Worm (Caenorhabditis elegans) whole organism, young adult: ENCODE measurements around the gene Y46G5A.47.

Experiments used
- B0035.1 ChIP-seq: sonication (generic microtip); optimal IDR thresholded peaks from 2 replicates; lab custom pipeline; 2016; ENCODE audit warnings: missing genetic modification characterization, mild to moderate bottlenecking, missing compliant biosample characterization, missing genotype, missing genetic modification reagents
- B0336.3 ChIP-seq: fragments of 200-800 bp; sonication (Bioruptor generic); IDR thresholded peaks from 2 replicates; pipeline ENCODE4 v1.3.6; 2022; ENCODE audit warnings: missing genetic modification characterization, missing compliant biosample characterization
- F22D6.2 ChIP-seq: sonication (generic microtip); optimal IDR thresholded peaks from 2 replicates; lab custom pipeline; 2016; ENCODE audit warnings: mild to moderate bottlenecking, missing genetic modification characterization, missing compliant biosample characterization
- F23B12.7 ChIP-seq: sonication (generic microtip); optimal IDR thresholded peaks from 2 replicates; lab custom pipeline; 2017; ENCODE audit warnings: missing genetic modification characterization, mild to moderate bottlenecking, missing compliant biosample characterization, antibody characterized with exemption, moderate library complexity; ENCODE audit not compliant: insufficient read depth
- F52B5.7 ChIP-seq: sonication (generic microtip); optimal IDR thresholded peaks from 2 replicates; lab custom pipeline; 2016; ENCODE audit warnings: mild to moderate bottlenecking, missing genetic modification characterization, missing compliant biosample characterization
- F57A8.1 ChIP-seq: fragments of 200-800 bp; sonication (Bioruptor generic); optimal IDR thresholded peaks from 2 replicates; lab custom pipeline; 2018; ENCODE audit warnings: mild to moderate bottlenecking, missing genetic modification characterization, moderate library complexity, missing compliant biosample characterization
- Y53F4B.3 ChIP-seq: fragments of 200-800 bp; sonication (Bioruptor generic); IDR thresholded peaks from 2 replicates; pipeline ENCODE4 v1.3.6; 2022; ENCODE audit warnings: missing genetic modification reagents, missing genetic modification characterization, missing compliant biosample characterization
- Y56A3A.18 ChIP-seq: fragments of 200-800 bp; sonication (Bioruptor generic); IDR thresholded peaks from 2 replicates; pipeline ENCODE4 v1.3.6; 2022; ENCODE audit warnings: missing genetic modification reagents, missing genetic modification characterization, missing compliant biosample characterization
- ZK185.1 ChIP-seq: sonication (generic microtip); optimal IDR thresholded peaks from 2 replicates; lab custom pipeline; 2016; ENCODE audit warnings: mild to moderate bottlenecking, missing genetic modification characterization, missing compliant biosample characterization; ENCODE audit not compliant: poor library complexity, severe bottlenecking
- ama-1 ChIP-seq, 3 experiments: fragments of 150-350 bp in 1 of 3; sonication (generic microtip) in 2 of 3; optimal IDR thresholded peaks; 2 replicates each; lab custom pipeline; 2014 to 2018; ENCODE audit warnings: missing biosample characterization in 2 of 3, missing genetic modification characterization in 2 of 3, missing genetic modification reagents in 2 of 3
- aptf-2 ChIP-seq: fragments of 200-800 bp; sonication (Bioruptor generic); conservative IDR thresholded peaks from 2 replicates; pipeline ENCODE4 v1.3.6; 2022; ENCODE audit warnings: missing genetic modification reagents, missing genetic modification characterization, missing compliant biosample characterization
- atf-7 ChIP-seq: sonication (generic microtip); optimal IDR thresholded peaks from 2 replicates; lab custom pipeline; 2017; ENCODE audit warnings: mild to moderate bottlenecking, missing genetic modification characterization, missing compliant biosample characterization
- athp-1 ChIP-seq: sonication (generic microtip); optimal IDR thresholded peaks from 2 replicates; lab custom pipeline; 2017; ENCODE audit warnings: mild to moderate bottlenecking, missing genetic modification characterization, missing compliant biosample characterization
- attf-5 ChIP-seq: fragments of 200-800 bp; sonication (Bioruptor generic); optimal IDR thresholded peaks from 2 replicates; lab custom pipeline; 2018; ENCODE audit warnings: mild to moderate bottlenecking, missing genetic modification characterization, missing compliant biosample characterization
- cebp-1 ChIP-seq, 2 experiments: fragments of 200-800 bp in 1 of 2; sonication (Bioruptor generic) in 1 of 2; sonication (generic microtip) in 1 of 2; IDR thresholded peaks in 1 of 2; optimal IDR thresholded peaks in 1 of 2; 2 replicates each; pipeline versions ENCODE4 v1.3.6 to Lab custom; 2017 to 2022; ENCODE audit warnings: missing compliant biosample characterization in 2 of 2, missing genetic modification characterization in 2 of 2, mild to moderate bottlenecking in 1 of 2, missing genetic modification reagents in 1 of 2, moderate library complexity in 1 of 2
- cebp-2 ChIP-seq: fragments of 200-800 bp; sonication (Bioruptor generic); IDR thresholded peaks from 2 replicates; pipeline ENCODE4 v1.3.6; 2022; ENCODE audit warnings: missing genetic modification characterization, missing compliant biosample characterization
- ceh-79 ChIP-seq: sonication (generic microtip); optimal IDR thresholded peaks from 2 replicates; lab custom pipeline; 2017; ENCODE audit warnings: mild to moderate bottlenecking, missing genetic modification characterization, missing compliant biosample characterization
- ceh-91 ChIP-seq: fragments of 200-800 bp; sonication (Bioruptor generic); IDR thresholded peaks from 2 replicates; pipeline ENCODE4 v1.3.6; 2022; ENCODE audit warnings: missing genetic modification reagents, missing genetic modification characterization, missing compliant biosample characterization
- chd-7 ChIP-seq: sonication (generic microtip); optimal IDR thresholded peaks from 2 replicates; lab custom pipeline; 2016; ENCODE audit warnings: mild to moderate bottlenecking, missing genetic modification characterization, moderate library complexity, missing compliant biosample characterization
- dox-1 ChIP-seq: fragments of 200-800 bp; sonication (Bioruptor generic); IDR thresholded peaks from 2 replicates; pipeline ENCODE4 v1.3.6; 2022; ENCODE audit warnings: missing genetic modification reagents, missing genetic modification characterization, missing compliant biosample characterization
- egl-44 ChIP-seq: fragments of 200-800 bp; sonication (Bioruptor generic); IDR thresholded peaks from 2 replicates; pipeline ENCODE4 v1.3.6; 2022; ENCODE audit warnings: missing genetic modification reagents, missing genetic modification characterization, missing compliant biosample characterization
- hmg-1.2 ChIP-seq: fragments of 200-800 bp; sonication (Bioruptor generic); IDR thresholded peaks from 2 replicates; pipeline ENCODE4 v1.3.6; 2022; ENCODE audit warnings: missing genetic modification reagents, missing genetic modification characterization, missing compliant biosample characterization
- hrde-1 ChIP-seq: sonication (generic microtip); optimal IDR thresholded peaks from 2 replicates; lab custom pipeline; 2016; ENCODE audit warnings: missing genetic modification characterization, mild to moderate bottlenecking, missing compliant biosample characterization, moderate library complexity, missing genotype, missing genetic modification reagents, borderline replicate concordance
- lag-1 ChIP-seq: fragments of 200-800 bp; sonication (Bioruptor generic); IDR thresholded peaks from 2 replicates; pipeline ENCODE4 v1.3.6; 2022; ENCODE audit warnings: missing genetic modification reagents, missing genetic modification characterization, missing compliant biosample characterization
- let-526 ChIP-seq: fragments of 200-800 bp; sonication (Bioruptor generic); IDR thresholded peaks from 2 replicates; pipeline ENCODE4 v1.3.6; 2022; ENCODE audit warnings: missing genetic modification reagents, missing genetic modification characterization, missing compliant biosample characterization
- lin-40 ChIP-seq: sonication (generic microtip); optimal IDR thresholded peaks from 2 replicates; lab custom pipeline; 2016; ENCODE audit warnings: missing genetic modification characterization, mild to moderate bottlenecking, missing compliant biosample characterization, missing genotype, missing genetic modification reagents
- lin-54 ChIP-seq: fragments of 200-800 bp; sonication (Bioruptor generic); optimal IDR thresholded peaks from 2 replicates; lab custom pipeline; 2018; ENCODE audit warnings: mild to moderate bottlenecking, missing genetic modification characterization, missing compliant biosample characterization
- madf-3 ChIP-seq: fragments of 200-800 bp; sonication (Bioruptor generic); IDR thresholded peaks from 2 replicates; pipeline ENCODE4 v1.3.6; 2022; ENCODE audit warnings: missing genetic modification reagents, missing genetic modification characterization, missing compliant biosample characterization
- madf-6 ChIP-seq: fragments of 200-800 bp; sonication (Bioruptor generic); IDR thresholded peaks from 2 replicates; pipeline ENCODE4 v1.3.6; 2022; ENCODE audit warnings: missing genetic modification reagents, missing genetic modification characterization, missing compliant biosample characterization
- mcd-1 ChIP-seq: fragments of 200-800 bp; sonication (Bioruptor generic); IDR thresholded peaks from 2 replicates; pipeline ENCODE4 v1.3.6; 2022; ENCODE audit warnings: missing genetic modification reagents, missing genetic modification characterization, missing compliant biosample characterization
- nfya-1 ChIP-seq: sonication (generic microtip); optimal IDR thresholded peaks from 2 replicates; lab custom pipeline; 2017; ENCODE audit warnings: antibody characterized with exemption, missing compliant biosample characterization, missing genetic modification characterization, borderline replicate concordance; ENCODE audit not compliant: insufficient read depth
- nfyb-1 ChIP-seq: fragments of 200-800 bp; sonication (Bioruptor generic); IDR thresholded peaks from 2 replicates; pipeline ENCODE4 v1.3.6; 2022; ENCODE audit warnings: missing genetic modification reagents, missing genetic modification characterization, missing compliant biosample characterization
- repo-1 ChIP-seq: sonication (generic microtip); optimal IDR thresholded peaks from 2 replicates; lab custom pipeline; 2017; ENCODE audit warnings: mild to moderate bottlenecking, missing genetic modification characterization, missing compliant biosample characterization
- sea-2 ChIP-seq: fragments of 200-800 bp; sonication (Bioruptor generic); IDR thresholded peaks from 2 replicates; pipeline ENCODE4 v1.3.6; 2022; ENCODE audit warnings: missing genetic modification characterization, missing compliant biosample characterization
- somi-1 ChIP-seq: fragments of 200-800 bp; sonication (Bioruptor generic); optimal IDR thresholded peaks from 2 replicates; lab custom pipeline; 2018; ENCODE audit warnings: mild to moderate bottlenecking, missing genetic modification characterization, missing compliant biosample characterization
- tbp1 ChIP-seq: fragments of 200-800 bp; sonication (Bioruptor generic); optimal IDR thresholded peaks from 2 replicates; lab custom pipeline; 2018; ENCODE audit warnings: mild to moderate bottlenecking, missing genetic modification characterization, missing compliant biosample characterization
- zfh-2 ChIP-seq: fragments of 200-800 bp; sonication (Bioruptor generic); conservative IDR thresholded peaks from 2 replicates; pipeline ENCODE4 v1.3.6; 2022; ENCODE audit warnings: missing genetic modification reagents, missing genetic modification characterization, missing compliant biosample characterization
- ztf-28 ChIP-seq: fragments of 200-800 bp; sonication (Bioruptor generic); IDR thresholded peaks from 2 replicates; pipeline ENCODE4 v1.3.6; 2022; ENCODE audit warnings: missing genetic modification reagents, missing genetic modification characterization, missing compliant biosample characterization
- ztf-3 ChIP-seq: fragments of 200-800 bp; sonication (Bioruptor generic); optimal IDR thresholded peaks from 2 replicates; lab custom pipeline; 2018; ENCODE audit warnings: mild to moderate bottlenecking, missing genetic modification characterization, missing compliant biosample characterization
- ztf-6 ChIP-seq: fragments of 200-800 bp; sonication (Bioruptor generic); IDR thresholded peaks from 2 replicates; pipeline ENCODE4 v1.3.6; 2022; ENCODE audit warnings: missing genetic modification reagents, missing genetic modification characterization, missing compliant biosample characterization

The Y46G5A.47 gene

ce11 chrII:12795188-12795587 is 9.9 kb downstream of the Y46G5A.47 start (continued):
- TF ChIP-seq tbp1 (GFP tag; lab: Kevin White, UChicago) (no peak), B0336.3 (GFP tag; lab: Robert Waterston, UW) (peak; percentile 63), athp-1 (tag; lab: Kevin White, UChicago) (no peak), ceh-79 (tag; lab: Kevin White, UChicago) (no peak)

DNA sequence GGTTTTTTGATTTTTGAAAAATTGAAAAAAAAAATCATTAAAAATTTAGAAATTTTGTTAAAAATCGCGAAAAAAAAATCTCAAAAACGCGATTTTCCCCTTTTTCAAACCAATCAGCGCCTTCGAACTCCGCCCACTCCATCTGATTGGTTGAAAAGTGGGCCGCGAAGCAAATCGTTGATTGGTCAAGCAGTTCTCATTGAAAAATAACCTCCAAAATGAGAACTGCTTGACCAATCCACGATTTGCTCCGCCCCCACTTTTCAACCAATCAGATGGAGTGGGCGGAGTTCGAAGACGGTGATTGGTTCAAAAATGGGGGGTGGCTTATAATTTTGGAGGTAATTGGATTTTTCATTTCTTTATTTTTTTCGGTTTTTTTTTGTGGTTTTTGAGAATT is 14.7 kb downstream of the Y46G5A.47 start:
- no peak for TF ChIP-seq lin-40
- no peak for TF ChIP-seq egl-44 (GFP tag; lab: Robert Waterston, UW)
- peak; percentile 70 for TF ChIP-seq nfyb-1
- no peak for TF ChIP-seq ZK185.1 (tag; lab: Kevin White, UChicago)
- no peak for TF ChIP-seq chd-7

DNA sequence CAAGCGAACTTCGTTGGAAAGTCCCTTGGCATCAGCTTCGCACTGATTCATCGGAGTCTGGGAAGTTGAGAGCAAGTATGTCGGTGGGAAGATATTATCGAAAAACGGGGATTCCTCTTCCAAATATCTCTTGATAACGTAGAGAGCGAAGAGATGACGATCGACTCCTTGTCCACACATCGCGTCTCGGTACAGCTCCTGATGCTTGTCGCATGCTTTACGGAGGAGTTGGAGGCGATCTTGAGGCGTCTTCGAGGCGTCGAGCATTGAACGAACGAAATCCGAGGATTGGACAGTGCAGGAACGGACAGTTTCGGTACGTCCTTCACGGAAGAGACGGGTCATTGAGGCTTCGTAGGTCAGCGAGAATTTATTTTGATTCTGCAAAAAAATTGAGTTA is 15.6 kb downstream of the Y46G5A.47 start:
- TF ChIP-seq B0336.3 (GFP tag; lab: Robert Waterston, UW) (0 out of 2 replicates have a peak, but pooled peaks have one; percentile 32), nfyb-1 (peak; percentile 55; the same call in 1 of the 2 replicates), Y56A3A.18 (GFP tag; lab: Robert Waterston, UW) (no peak), aptf-2 (no peak), cebp-2 (GFP tag; lab: Robert Waterston, UW) (0 out of 2 replicates have a peak, but pooled peaks have one; percentile 69), Y53F4B.3 (GFP tag; lab: Robert Waterston, UW) (no peak), cebp-1 (GFP tag; IDR thresholded peaks at IDR 0.05; lab: Robert Waterston, UW) (no peak), cebp-1 (tag; optimal IDR thresholded peaks at IDR 0.05; lab: Kevin White, UChicago) (peak; percentile 8), mcd-1 (GFP tag; lab: Robert Waterston, UW) (0 out of 2 replicates have a peak, but pooled peaks have one; percentile 23), ztf-3 (GFP tag; lab: Kevin White, UChicago) (no peak), F23B12.7 (tag; lab: Kevin White, UChicago) (no peak), dox-1 (GFP tag; lab: Robert Waterston, UW) (0 out of 2 replicates have a peak, but pooled peaks have one; percentile 19), sea-2 (no peak), atf-7 (tag; lab: Kevin White, UChicago) (no peak), zfh-2 (GFP tag; lab: Robert Waterston, UW) (peak; percentile 57), ama-1 (optimal IDR thresholded peaks at IDR 0.05; lab: Kevin White, UChicago) (no peak), ama-1 (GFP tag; optimal IDR thresholded peaks at IDR 0.05; lab: Kevin White, UChicago) (no peak), F22D6.2 (tag; lab: Kevin White, UChicago) (no peak), lag-1 (GFP tag; lab: Robert Waterston, UW) (no peak), ztf-28 (GFP tag; lab: Robert Waterston, UW) (no peak)

- TF ChIP-seq cebp-1 (GFP tag; IDR thresholded peaks at IDR 0.05; lab: Robert Waterston, UW) (peak; percentile 50; the same call in 1 of the 2 replicates), cebp-1 (tag; optimal IDR thresholded peaks at IDR 0.05; lab: Kevin White, UChicago) (peak; percentile 84), F52B5.7 (tag; lab: Kevin White, UChicago) (peak; percentile 27), ztf-6 (GFP tag; lab: Robert Waterston, UW) (no peak), ceh-91 (GFP tag; lab: Robert Waterston, UW) (0 out of 2 replicates have a peak, but pooled peaks have one; percentile 34), B0336.3 (GFP tag; lab: Robert Waterston, UW) (peak; percentile 59; the same call in 1 of the 2 replicates), somi-1 (peak; percentile 30), let-526 (GFP tag; lab: Robert Waterston, UW) (0 out of 2 replicates have a peak, but pooled peaks have one; percentile 37), lag-1 (GFP tag; lab: Robert Waterston, UW) (no peak), hmg-1.2 (GFP tag; lab: Robert Waterston, UW) (0 out of 2 replicates have a peak, but pooled peaks have one; percentile 4), repo-1 (tag; lab: Kevin White, UChicago) (peak; percentile 38), attf-5 (GFP tag; lab: Kevin White, UChicago) (no peak), cebp-2 (GFP tag; lab: Robert Waterston, UW) (0 out of 2 replicates have a peak, but pooled peaks have one; percentile 26), lin-40 (peak; percentile 2), athp-1 (tag; lab: Kevin White, UChicago) (peak; percentile 3), lin-54 (GFP tag; lab: Kevin White, UChicago) (peak; percentile 40), F57A8.1 (GFP tag; lab: Kevin White, UChicago) (no peak), madf-6 (no peak; the same call in 1 of the 2 replicates), mcd-1 (GFP tag; lab: Robert Waterston, UW) (peak; percentile 50), nfya-1 (tag; lab: Kevin White, UChicago) (no peak), tbp1 (GFP tag; lab: Kevin White, UChicago) (peak; percentile 6), B0035.1 (tag; lab: Kevin White, UChicago) (no peak), madf-3 (GFP tag; lab: Robert Waterston, UW) (no peak), hrde-1 (tag; lab: Kevin White, UChicago) (no peak), nfyb-1 (peak; percentile 62; the same call in 1 of the 2 replicates)
Observed at ce11 chrII:12787831-12788248, 17.3 kb downstream of the Y46G5A.47 start, which contains the start of gene alkb-7. Gene alkb-7, minus strand, starts transcription at chrII:12788153.
